Fruit fly (Drosophila melanogaster): ENCODE results near the gene spd-2.

DNA sequence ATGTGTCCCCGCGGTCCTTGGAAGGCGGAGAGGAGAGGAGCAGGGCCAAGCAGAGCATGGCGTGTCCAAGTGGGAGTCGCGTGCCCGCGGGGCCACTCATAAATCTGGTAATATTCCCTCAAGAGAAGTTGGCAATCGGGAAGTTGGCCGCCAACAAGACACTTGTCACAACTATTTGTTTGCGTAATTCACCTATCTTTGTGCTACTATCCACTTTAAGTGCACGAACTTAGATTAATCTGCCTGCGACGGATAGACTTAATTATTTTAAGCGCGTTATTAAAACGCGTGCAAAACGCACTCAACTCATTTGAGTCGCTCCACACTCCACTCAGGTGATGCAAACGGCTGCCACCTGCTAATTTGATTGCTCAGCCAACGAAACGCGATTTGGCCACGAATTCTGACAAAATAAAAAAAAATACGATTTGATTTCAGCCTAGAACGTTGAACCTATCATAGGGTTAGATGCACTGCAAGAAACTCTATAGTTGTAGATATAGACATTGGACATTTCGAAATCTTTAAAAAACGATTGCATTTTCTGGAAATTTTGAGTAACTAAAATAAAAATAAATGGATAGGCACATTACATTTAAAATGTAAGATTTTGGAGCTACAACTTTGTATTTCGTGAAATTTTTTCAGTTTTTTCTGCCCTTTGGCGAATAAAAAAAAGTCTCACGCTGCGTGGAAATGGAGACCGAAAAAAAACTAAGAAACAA, 23.6 kb downstream of the spd-2 start:
- TF ChIP-seq Crg-1 (GFP tag; optimal IDR thresholded peaks at IDR 0.05) (no peak), ovo (GFP tag; optimal IDR thresholded peaks at IDR 0.05) (no peak), CG5204 (GFP tag; optimal IDR thresholded peaks at IDR 0.05) (no peak)

All from whole organism, adult.